Worm (Caenorhabditis elegans) whole organism, late embryonic: Measurements from ENCODE around the gene Y54F10BM.22.

Experiments
- ama-1 ChIP-seq: fragments of 150-350 bp; optimal IDR thresholded peaks from 2 replicates; lab custom pipeline; 2014
- ceh-22 ChIP-seq: sonication (generic microtip); optimal IDR thresholded peaks from 2 replicates; lab custom pipeline; 2017; ENCODE audit warnings: missing biosample characterization, missing genetic modification characterization
- ceh-9 ChIP-seq: sonication (generic microtip); optimal IDR thresholded peaks from 2 replicates; lab custom pipeline; 2016; ENCODE audit warnings: mild to moderate bottlenecking, missing genetic modification characterization, inconsistent platforms, missing compliant biosample characterization
- ets-4 ChIP-seq: sonication (generic microtip); optimal IDR thresholded peaks from 2 replicates; lab custom pipeline; 2016; ENCODE audit warnings: missing genetic modification characterization, missing compliant biosample characterization
- lin-11 ChIP-seq: fragments of 200-800 bp; sonication (Bioruptor generic); optimal IDR thresholded peaks from 2 replicates; lab custom pipeline; 2018; ENCODE audit warnings: mild to moderate bottlenecking, missing genetic modification characterization, missing compliant biosample characterization
- pqm-1 ChIP-seq: sonication (generic microtip); optimal IDR thresholded peaks from 2 replicates; lab custom pipeline; 2016; ENCODE audit warnings: missing genetic modification characterization, missing compliant biosample characterization
- rnt-1 ChIP-seq: sonication (generic microtip); optimal IDR thresholded peaks from 2 replicates; lab custom pipeline; 2016; ENCODE audit warnings: missing genetic modification characterization, missing compliant biosample characterization
- sox-4 ChIP-seq: sonication (generic microtip); optimal IDR thresholded peaks from 2 replicates; lab custom pipeline; 2017; ENCODE audit warnings: mild to moderate bottlenecking, missing genetic modification characterization, inconsistent platforms, missing compliant biosample characterization

ce11 chrIII:2265986-2266701 is 14.6 kb upstream of the Y54F10BM.22 start, which contains the start of gene fbxa-9:
- TF ChIP-seq ceh-9, result no peak
- TF ChIP-seq lin-11 (tag; lab: Kevin White, UChicago), result no peak
- no peak for TF ChIP-seq rnt-1 (tag; lab: Kevin White, UChicago)
- TF ChIP-seq ama-1, result no peak
- TF ChIP-seq ets-4 (tag; lab: Kevin White, UChicago), result no peak
- TF ChIP-seq ceh-22, result no peak
- no peak for TF ChIP-seq sox-4
- TF ChIP-seq pqm-1 (tag; lab: Kevin White, UChicago), result no peak
